Fruit fly (Drosophila melanogaster): Measurements from ENCODE around the gene CG11899.

Gene CG11899

dm6 chr3R:29207996-29208395 lies 7.7 kb downstream of the CG11899 start:
- peak; percentile 32 for TF ChIP-seq CG18619 (GFP tag; optimal IDR thresholded peaks at IDR 0.05)
- no peak for TF ChIP-seq CG17912 (GFP tag; optimal IDR thresholded peaks at IDR 0.05)
- TF ChIP-seq seq (GFP tag; IDR thresholded peaks at IDR 0.05): peak; percentile 60
- TF ChIP-seq CG11247 (GFP tag; IDR thresholded peaks at IDR 0.05): no peak
- peak; percentile 67; the same call in 1 of the 3 replicates for TF ChIP-seq otp (GFP tag; IDR thresholded peaks at IDR 0.05)
- no peak for TF ChIP-seq gt (GFP tag; IDR thresholded peaks at IDR 0.05)
- peak; percentile 61 for TF ChIP-seq BtbVII (GFP tag; optimal IDR thresholded peaks at IDR 0.05)
- TF ChIP-seq CoRest (tag; optimal IDR thresholded peaks at IDR 0.05): peak; percentile 73
- peak; percentile 59 for TF ChIP-seq CG14710 (tag; optimal IDR thresholded peaks at IDR 0.05)
- TF ChIP-seq CG12659 (GFP tag; optimal IDR thresholded peaks at IDR 0.05): peak; percentile 68
- TF ChIP-seq CG6272 (GFP tag; IDR thresholded peaks at IDR 0.05): no peak
- TF ChIP-seq CG8388 (GFP tag; optimal IDR thresholded peaks at IDR 0.05): peak; percentile 77
- peak; percentile 54 for TF ChIP-seq az2 (GFP tag; optimal IDR thresholded peaks at IDR 0.05)
- peak; percentile 40 for TF ChIP-seq salm (tag; optimal IDR thresholded peaks at IDR 0.05)
- no peak for TF ChIP-seq eyg (GFP tag; optimal IDR thresholded peaks at IDR 0.05)
- peak; percentile 53; the same call in 1 of the 3 replicates for TF ChIP-seq CG3726 (GFP tag; IDR thresholded peaks at IDR 0.05)
- TF ChIP-seq CG2120 (GFP tag; optimal IDR thresholded peaks at IDR 0.05): peak; percentile 5
- TF ChIP-seq unc-4 (GFP tag; IDR thresholded peaks at IDR 0.05; ENCODE audit: partially characterized antibody): no peak
- TF ChIP-seq rib (GFP tag; IDR thresholded peaks at IDR 0.05): no peak
- TF ChIP-seq ci (GFP tag; IDR thresholded peaks at IDR 0.05): peak; percentile 89
- TF ChIP-seq zfh1 (GFP tag; IDR thresholded peaks at IDR 0.05): peak; percentile 75
- peak; percentile 58 for TF ChIP-seq CG5180 (GFP tag; optimal IDR thresholded peaks at IDR 0.05)
- TF ChIP-seq CG31388 (GFP tag; optimal IDR thresholded peaks at IDR 0.05): no peak
- TF ChIP-seq hth (optimal IDR thresholded peaks at IDR 0.05): no peak
- TF ChIP-seq HLH54F (GFP tag; optimal IDR thresholded peaks at IDR 0.05): no peak
- no peak for TF ChIP-seq Dad (GFP tag; optimal IDR thresholded peaks at IDR 0.05)
- TF ChIP-seq Sin3A (optimal IDR thresholded peaks at IDR 0.05): no peak
- TF ChIP-seq Nf-YA (GFP tag; IDR thresholded peaks at IDR 0.05): peak; percentile 54
- peak; percentile 23 for TF ChIP-seq Chrac-16 (GFP tag; optimal IDR thresholded peaks at IDR 0.05)
- TF ChIP-seq CG9215 (GFP tag; IDR thresholded peaks at IDR 0.05): no peak
- TF ChIP-seq CG18262 (tag; optimal IDR thresholded peaks at IDR 0.05): peak; percentile 78
- no peak for TF ChIP-seq wek (GFP tag; optimal IDR thresholded peaks at IDR 0.05)
- TF ChIP-seq ttk (GFP tag; IDR thresholded peaks at IDR 0.05): peak; percentile 54
- TF ChIP-seq chm (GFP tag; IDR thresholded peaks at IDR 0.05): peak; percentile 79
- peak; percentile 15 for TF ChIP-seq CG30020 (tag; optimal IDR thresholded peaks at IDR 0.05)
- TF ChIP-seq h (optimal IDR thresholded peaks at IDR 0.05): no peak
- no peak for TF ChIP-seq ato (GFP tag; IDR thresholded peaks at IDR 0.05; ENCODE audit: partially characterized antibody)
- TF ChIP-seq tll (GFP tag; optimal IDR thresholded peaks at IDR 0.05): no peak
- no peak for TF ChIP-seq gro (GFP tag; optimal IDR thresholded peaks at IDR 0.05)
- peak; percentile 65 for TF ChIP-seq lab (GFP tag; optimal IDR thresholded peaks at IDR 0.05)
- peak; percentile 42 for TF ChIP-seq Hmr (GFP tag; optimal IDR thresholded peaks at IDR 0.05)
- 0 out of 2 replicates have a peak, but pooled peaks have one; percentile 40 for TF ChIP-seq CG1024 (GFP tag; IDR thresholded peaks at IDR 0.05)
- no peak for TF ChIP-seq CG13624 (GFP tag; optimal IDR thresholded peaks at IDR 0.05)
- peak; percentile 61 for TF ChIP-seq CG30403 (GFP tag; optimal IDR thresholded peaks at IDR 0.05)
- TF ChIP-seq fd3F (GFP tag; optimal IDR thresholded peaks at IDR 0.05): peak; percentile 9
- TF ChIP-seq CG4730 (GFP tag; IDR thresholded peaks at IDR 0.05): peak; percentile 57
- peak; percentile 82 for TF ChIP-seq oc (tag; optimal IDR thresholded peaks at IDR 0.05)
- TF ChIP-seq pros (GFP tag; optimal IDR thresholded peaks at IDR 0.05): no peak
- TF ChIP-seq hbn (GFP tag; IDR thresholded peaks at IDR 0.05; ENCODE audit: partially characterized antibody): no peak
- peak; percentile 58; the same call in 1 of the 3 replicates for TF ChIP-seq gce (GFP tag; IDR thresholded peaks at IDR 0.05)
- TF ChIP-seq caup (GFP tag; optimal IDR thresholded peaks at IDR 0.05; ENCODE audit: severe bottlenecking): peak; percentile 32
- TF ChIP-seq cad (GFP tag; optimal IDR thresholded peaks at IDR 0.05): no peak

All from whole organism, embryonic.